1 worm cellular context compared by ENCODE assay signal in the genomic region with DNA sequence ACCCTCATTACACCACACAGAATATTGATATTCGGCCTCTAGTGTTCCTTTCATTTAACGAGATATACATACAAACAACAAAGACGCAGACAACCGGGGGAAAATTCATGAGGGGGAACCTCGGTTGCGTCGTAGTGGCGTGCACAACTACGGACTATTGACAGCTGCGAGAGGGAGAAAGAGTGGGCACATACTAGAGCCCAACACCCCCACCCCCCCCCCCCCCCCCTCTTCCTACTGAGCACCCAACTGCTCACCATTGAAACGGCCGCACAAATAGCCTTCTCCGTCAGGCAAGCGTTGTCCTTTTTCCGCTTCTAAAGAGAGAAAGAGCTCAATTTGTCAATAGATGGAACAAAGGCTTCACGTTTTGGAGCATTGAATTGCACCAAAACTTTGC.
TF ChIP-seq lines count a peak whose summit lies in the region.

No protein-coding gene starts in this region.

TF ChIP-seq in whole organism, L4 larva, 104 proteins besides CTCF, POLR2A, EP300 and RAD21 (continued from another document):
- peak; percentile 43; the same call in 1 of the 2 replicates for TF ChIP-seq pha-4 (GFP tag; IDR thresholded peaks at IDR 0.05; lab: Robert Waterston, UW)
- no peak for TF ChIP-seq pha-4 (tag; optimal IDR thresholded peaks at IDR 0.05; lab: Kevin White, UChicago)
- TF ChIP-seq D1046.2 (GFP tag; IDR thresholded peaks at IDR 0.05; lab: Robert Waterston, UW), result no peak
- TF ChIP-seq dmd-6 (GFP tag; IDR thresholded peaks at IDR 0.05; lab: Robert Waterston, UW), result no peak
- TF ChIP-seq daf-12 (tag; optimal IDR thresholded peaks at IDR 0.05; lab: Kevin White, UChicago), result no peak
- TF ChIP-seq ztf-11 (tag; optimal IDR thresholded peaks at IDR 0.05; lab: Kevin White, UChicago), result no peak
- no peak for TF ChIP-seq daf-19 (GFP tag; conservative IDR thresholded peaks at IDR 0.05; lab: Robert Waterston, UW)
- no peak for TF ChIP-seq zfp-2 (tag; optimal IDR thresholded peaks at IDR 0.05; lab: Kevin White, UChicago)
- peak; percentile 37 for TF ChIP-seq mep-1 (tag; optimal IDR thresholded peaks at IDR 0.05; lab: Kevin White, UChicago)
- TF ChIP-seq zip-11 (GFP tag; IDR thresholded peaks at IDR 0.05; lab: Robert Waterston, UW), result no peak
- TF ChIP-seq ceh-82 (tag; optimal IDR thresholded peaks at IDR 0.05; lab: Kevin White, UChicago), result no peak
- no peak for TF ChIP-seq egl-43 (GFP tag; IDR thresholded peaks at IDR 0.05; lab: Robert Waterston, UW)
- TF ChIP-seq arid-1 (GFP tag; conservative IDR thresholded peaks at IDR 0.05; lab: Robert Waterston, UW), result no peak
- TF ChIP-seq unc-130 (GFP tag; optimal IDR thresholded peaks at IDR 0.05; lab: Kevin White, UChicago), result no peak
- no peak for TF ChIP-seq skn-1 (tag; optimal IDR thresholded peaks at IDR 0.05; lab: Kevin White, UChicago)
- no peak for TF ChIP-seq aha-1 (tag; lab: Kevin White, UChicago)
- peak in 1 of 2 experiments; percentile 17 for TF ChIP-seq hif-1 (tag; optimal IDR thresholded peaks at IDR 0.05; lab: Kevin White, UChicago)
- TF ChIP-seq hlh-30 (tag; optimal IDR thresholded peaks at IDR 0.05; lab: Kevin White, UChicago; ENCODE audit: insufficient read depth), result peak; percentile 11
- no peak for TF ChIP-seq ceh-44 (GFP tag; IDR thresholded peaks at IDR 0.05; lab: Robert Waterston, UW)
- no peak for TF ChIP-seq zag-1 (tag; optimal IDR thresholded peaks at IDR 0.05; lab: Kevin White, UChicago)
- TF ChIP-seq lin-1 (GFP tag; IDR thresholded peaks at IDR 0.05; lab: Robert Waterston, UW), result no peak
- no peak for TF ChIP-seq saeg-2 (GFP tag; IDR thresholded peaks at IDR 0.05; lab: Robert Waterston, UW)
- no peak for TF ChIP-seq spr-3 (GFP tag; optimal IDR thresholded peaks at IDR 0.05; lab: Kevin White, UChicago)
- TF ChIP-seq egl-27 (tag; optimal IDR thresholded peaks at IDR 0.05; lab: Kevin White, UChicago), result no peak
- 0 out of 2 replicates have a peak, but pooled peaks have one; percentile 24 for TF ChIP-seq tra-1 (GFP tag; IDR thresholded peaks at IDR 0.05; lab: Robert Waterston, UW)
- peak in 1 of 2 experiments; percentile 42 for TF ChIP-seq unc-62 (GFP tag; optimal IDR thresholded peaks at IDR 0.05 in 1 of 2; lab: Kevin White, UChicago)
- TF ChIP-seq unc-62 (tag; optimal IDR thresholded peaks at IDR 0.05; lab: Kevin White, UChicago), result no peak
- TF ChIP-seq mdt-29 (GFP tag; IDR thresholded peaks at IDR 0.05; lab: Robert Waterston, UW), result no peak
- TF ChIP-seq zfp-3 (GFP tag; conservative IDR thresholded peaks at IDR 0.05; lab: Robert Waterston, UW), result no peak
- TF ChIP-seq nhr-237 (tag; optimal IDR thresholded peaks at IDR 0.05; lab: Kevin White, UChicago), result no peak
- no peak for TF ChIP-seq F26F4.8 (GFP tag; conservative IDR thresholded peaks at IDR 0.05; lab: Robert Waterston, UW)
- no peak for TF ChIP-seq nhr-42 (GFP tag; IDR thresholded peaks at IDR 0.05; lab: Robert Waterston, UW)
- TF ChIP-seq snpc-1.2 (GFP tag; IDR thresholded peaks at IDR 0.05; lab: Robert Waterston, UW), result no peak
- no peak for TF ChIP-seq lin-38 (GFP tag; IDR thresholded peaks at IDR 0.05; lab: Robert Waterston, UW)
- no peak for TF ChIP-seq unc-39 (tag; optimal IDR thresholded peaks at IDR 0.05; lab: Kevin White, UChicago)
- TF ChIP-seq mxl-2 (GFP tag; conservative IDR thresholded peaks at IDR 0.05; lab: Robert Waterston, UW), result no peak
- no peak for TF ChIP-seq fkh-10 (GFP tag; optimal IDR thresholded peaks at IDR 0.05; lab: Kevin White, UChicago)
- TF ChIP-seq F44E2.7 (GFP tag; IDR thresholded peaks at IDR 0.05; lab: Robert Waterston, UW), result no peak
- no peak for TF ChIP-seq ceh-28 (tag; optimal IDR thresholded peaks at IDR 0.05; lab: Kevin White, UChicago)
- TF ChIP-seq lin-39 (tag; optimal IDR thresholded peaks at IDR 0.05; lab: Kevin White, UChicago), result no peak
- TF ChIP-seq aly-2 (tag; optimal IDR thresholded peaks at IDR 0.05; lab: Kevin White, UChicago), result no peak
- no peak for TF ChIP-seq Y75B8A.6 (GFP tag; IDR thresholded peaks at IDR 0.05; lab: Robert Waterston, UW)
- TF ChIP-seq lim-7 (GFP tag; IDR thresholded peaks at IDR 0.05; lab: Robert Waterston, UW), result no peak
- peak; percentile 80 for TF ChIP-seq hmg-1.1 (GFP tag; IDR thresholded peaks at IDR 0.05; lab: Robert Waterston, UW)
- TF ChIP-seq tag-97 (GFP tag; IDR thresholded peaks at IDR 0.05; lab: Robert Waterston, UW), result no peak
- TF ChIP-seq R02D3.7 (tag; optimal IDR thresholded peaks at IDR 0.05; lab: Kevin White, UChicago), result no peak
- TF ChIP-seq daf-8 (GFP tag; IDR thresholded peaks at IDR 0.05; lab: Robert Waterston, UW), result no peak
- TF ChIP-seq lin-13 (GFP tag; optimal IDR thresholded peaks at IDR 0.05; lab: Kevin White, UChicago), result no peak
- no peak for TF ChIP-seq Y105C5A.15 (GFP tag; IDR thresholded peaks at IDR 0.05; lab: Robert Waterston, UW)
- no peak for TF ChIP-seq duxl-1 (tag; optimal IDR thresholded peaks at IDR 0.05; lab: Kevin White, UChicago; ENCODE audit: poor library complexity)
- no peak for TF ChIP-seq F10B5.3 (tag; optimal IDR thresholded peaks at IDR 0.05; lab: Kevin White, UChicago)
- no peak for TF ChIP-seq cey-2 (tag; optimal IDR thresholded peaks at IDR 0.05; lab: Kevin White, UChicago; ENCODE audit: borderline replicate concordance, insufficient read depth)
- no peak for TF ChIP-seq madf-9 (GFP tag; conservative IDR thresholded peaks at IDR 0.05; lab: Robert Waterston, UW)
- no peak for TF ChIP-seq php-3 (GFP tag; IDR thresholded peaks at IDR 0.05; lab: Robert Waterston, UW)
- TF ChIP-seq spr-1 (tag; optimal IDR thresholded peaks at IDR 0.05; lab: Kevin White, UChicago), result no peak
- no peak for TF ChIP-seq zip-2 (tag; optimal IDR thresholded peaks at IDR 0.05; lab: Kevin White, UChicago)
- no peak for TF ChIP-seq T20F7.1 (GFP tag; optimal IDR thresholded peaks at IDR 0.05; lab: Kevin White, UChicago)
- TF ChIP-seq Y48G9A.11 (GFP tag; IDR thresholded peaks at IDR 0.05; lab: Robert Waterston, UW), result no peak
